Worm (Caenorhabditis elegans) whole organism, L4/young adult: ENCODE results near the gene nft-1.

Experiments
- W03F9.2 ChIP-seq: fragments of 150-350 bp; optimal IDR thresholded peaks from 2 replicates; lab custom pipeline; 2014; ENCODE audit warnings: missing biosample characterization, missing genetic modification characterization
- dao-5 ChIP-seq: sonication (generic microtip); optimal IDR thresholded peaks from 2 replicates; lab custom pipeline; 2016; ENCODE audit warnings: missing genotype, missing genetic modification characterization, moderate library complexity, missing compliant biosample characterization
- him-1 ChIP-seq: sonication (generic microtip); optimal IDR thresholded peaks from 2 replicates; lab custom pipeline; 2016; ENCODE audit warnings: missing genotype, missing genetic modification reagents, missing genetic modification characterization, missing compliant biosample characterization

DNA sequence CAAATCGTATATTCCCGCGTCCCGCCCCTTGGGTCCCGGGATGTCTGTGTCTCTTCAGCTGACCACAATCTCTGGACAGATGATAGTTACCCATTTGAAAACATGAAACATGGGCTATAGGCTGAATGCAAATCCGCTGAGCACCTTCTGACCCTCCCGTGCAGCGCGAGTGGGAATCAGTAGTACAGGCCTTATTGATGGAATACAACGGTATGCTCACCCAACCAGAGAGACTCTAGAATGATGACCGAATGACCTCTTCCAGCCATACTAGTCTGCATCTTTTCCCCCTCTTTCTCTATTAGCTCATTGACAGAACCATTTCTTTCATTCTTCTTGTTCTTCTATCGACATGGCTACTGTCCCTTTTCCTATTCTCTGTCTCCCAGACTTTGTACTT lies 16.5 kb upstream of the nft-1 start, which contains the start of gene sdz-33:
- TF ChIP-seq him-1 (tag; lab: Kevin White, UChicago) (no peak), W03F9.2 (no peak), dao-5 (tag; lab: Kevin White, UChicago) (no peak)
